Worm (Caenorhabditis elegans): Measurements from ENCODE around the gene ddl-2.

DNA sequence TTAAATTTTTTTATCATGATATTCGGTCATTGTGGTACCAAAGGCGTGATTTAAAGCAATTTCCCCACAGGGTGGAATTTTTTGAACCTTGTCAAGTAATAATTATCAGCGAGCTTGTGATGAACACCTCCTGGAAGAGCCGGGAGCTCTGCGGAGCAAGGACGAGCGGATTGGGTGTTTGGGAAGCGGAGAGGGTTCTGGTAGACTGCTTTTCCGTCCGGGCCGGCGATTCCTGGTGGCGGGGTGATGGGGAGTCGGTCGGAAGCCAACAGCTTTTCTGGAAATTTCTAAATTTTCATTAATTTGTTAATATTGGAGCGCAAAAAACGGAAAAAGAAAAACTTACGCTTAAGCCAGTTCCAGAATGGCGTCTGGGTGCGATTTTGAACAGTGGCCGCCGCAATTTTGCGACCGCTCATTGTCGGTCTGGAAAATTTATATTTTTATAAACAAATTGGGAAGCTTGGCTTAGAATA, 53.2 kb downstream of the ddl-2 start, which contains the start of gene ndua-7:
- TF ChIP-seq nfya-1 (tag; optimal IDR thresholded peaks at IDR 0.05; ENCODE audit: insufficient read depth) (no peak), nhr-25 (tag; optimal IDR thresholded peaks at IDR 0.05) (no peak), mdl-1 (tag; optimal IDR thresholded peaks at IDR 0.05) (no peak), nhr-76 (tag; optimal IDR thresholded peaks at IDR 0.05) (no peak), egl-5 (tag; optimal IDR thresholded peaks at IDR 0.05) (no peak), ceh-82 (tag; optimal IDR thresholded peaks at IDR 0.05) (no peak), pha-4 (tag; optimal IDR thresholded peaks at IDR 0.05) (no peak), egl-27 (tag; optimal IDR thresholded peaks at IDR 0.05) (no peak), nhr-11 (tag; optimal IDR thresholded peaks at IDR 0.05) (no peak), sea-2 (GFP tag; optimal IDR thresholded peaks at IDR 0.05) (no peak), ztf-11 (tag; optimal IDR thresholded peaks at IDR 0.05) (no peak), fkh-2 (tag; optimal IDR thresholded peaks at IDR 0.05) (no peak)

Data from whole organism, L3 larva.